Fruit fly (Drosophila melanogaster) whole organism, prepupa: ENCODE results near the gene CG6650.

Source experiments
- CG10631 ChIP-seq: fragments of 200-800 bp; sonication (Bioruptor generic); optimal IDR thresholded peaks from 2 replicates; lab custom pipeline; 2016; ENCODE audit warnings: missing biosample characterization, missing genetic modification characterization
- CG10669 ChIP-seq: fragments of 200-800 bp; sonication (Bioruptor generic); optimal IDR thresholded peaks from 3 replicates; lab custom pipeline; 2018; ENCODE audit warnings: missing biosample characterization, mild to moderate bottlenecking, missing genetic modification characterization, moderate library complexity
- CG11902 ChIP-seq: fragments of 200-800 bp; sonication (Bioruptor generic); optimal IDR thresholded peaks from 3 replicates; lab custom pipeline; 2016; ENCODE audit warnings: missing biosample characterization, missing genetic modification characterization
- CG1621 ChIP-seq: fragments of 200-800 bp; sonication (Bioruptor generic); optimal IDR thresholded peaks from 3 replicates; lab custom pipeline; 2018; ENCODE audit warnings: missing biosample characterization, mild to moderate bottlenecking, missing genetic modification characterization
- CG16779 ChIP-seq: fragments of 200-800 bp; sonication (Bioruptor generic); optimal IDR thresholded peaks from 3 replicates; lab custom pipeline; 2017; ENCODE audit warnings: missing biosample characterization, mild to moderate bottlenecking, missing genetic modification characterization
- CG3032 ChIP-seq: fragments of 200-800 bp; optimal IDR thresholded peaks from 2 replicates; lab custom pipeline; 2019; ENCODE audit warnings: missing biosample characterization, mild to moderate bottlenecking, missing genetic modification characterization, moderate library complexity
- CG32006 ChIP-seq: fragments of 200-800 bp; sonication (Bioruptor generic); optimal IDR thresholded peaks from 3 replicates; lab custom pipeline; 2017; ENCODE audit warnings: missing biosample characterization, mild to moderate bottlenecking, missing genetic modification characterization
- CG3919 ChIP-seq: fragments of 200-800 bp; sonication (Bioruptor generic); optimal IDR thresholded peaks from 3 replicates; lab custom pipeline; 2016; ENCODE audit warnings: missing biosample characterization, missing genetic modification characterization
- CG4318 ChIP-seq: fragments of 200-800 bp; sonication (Bioruptor generic); optimal IDR thresholded peaks from 3 replicates; lab custom pipeline; 2017; ENCODE audit warnings: missing biosample characterization, mild to moderate bottlenecking, missing genetic modification characterization
- CG6163 ChIP-seq: fragments of 200-800 bp; sonication (Bioruptor generic); IDR thresholded peaks from 3 replicates; pipeline ENCODE4 v1.3.6; 2022; ENCODE audit warnings: missing biosample characterization, missing genetic modification characterization
- CG6276 ChIP-seq: fragments of 200-800 bp; sonication (Bioruptor generic); optimal IDR thresholded peaks from 2 replicates; lab custom pipeline; 2017; ENCODE audit warnings: missing biosample characterization, mild to moderate bottlenecking, missing genetic modification characterization
- CG6792 ChIP-seq: fragments of 200-800 bp; sonication (Bioruptor generic); optimal IDR thresholded peaks from 3 replicates; lab custom pipeline; 2016; ENCODE audit warnings: missing biosample characterization, missing genetic modification characterization
- CG6808 ChIP-seq: fragments of 200-800 bp; sonication (Bioruptor generic); optimal IDR thresholded peaks from 3 replicates; lab custom pipeline; 2017; ENCODE audit warnings: missing biosample characterization, missing genetic modification characterization, mild to moderate bottlenecking, moderate library complexity, missing genetic modification reagents
- CG8319 ChIP-seq: fragments of 200-800 bp; sonication (Bioruptor generic); optimal IDR thresholded peaks from 3 replicates; lab custom pipeline; 2016; ENCODE audit warnings: missing biosample characterization, missing genetic modification characterization
- CG8632 ChIP-seq: fragments of 200-800 bp; sonication (Bioruptor generic); optimal IDR thresholded peaks from 3 replicates; lab custom pipeline; 2016; ENCODE audit warnings: missing biosample characterization, missing genetic modification characterization
- Eip75B ChIP-seq: fragments of 200-800 bp; sonication (Bioruptor generic); optimal IDR thresholded peaks from 3 replicates; lab custom pipeline; 2016; ENCODE audit warnings: missing biosample characterization, missing genetic modification characterization
- Eip78C ChIP-seq: fragments of 200-800 bp; sonication (Bioruptor generic); peaks from one replicate; lab custom pipeline; 2016; ENCODE audit warnings: missing biosample characterization, missing genetic modification characterization
- Eip93F ChIP-seq: fragments of 200-800 bp; sonication (Bioruptor generic); optimal IDR thresholded peaks from 2 replicates; lab custom pipeline; 2016; ENCODE audit warnings: missing biosample characterization, mild to moderate bottlenecking, missing genetic modification characterization
- Ets21C ChIP-seq: fragments of 200-800 bp; sonication (Bioruptor generic); optimal IDR thresholded peaks from 3 replicates; lab custom pipeline; 2016; ENCODE audit warnings: missing biosample characterization, missing genetic modification characterization
- Ets96B ChIP-seq: fragments of 200-800 bp; optimal IDR thresholded peaks from 2 replicates; lab custom pipeline; 2019; ENCODE audit warnings: missing biosample characterization, mild to moderate bottlenecking, missing genetic modification characterization, moderate library complexity
- Hr38 ChIP-seq: sonication (Bioruptor generic); optimal IDR thresholded peaks from 2 replicates; lab custom pipeline; 2016; ENCODE audit warnings: missing biosample characterization, missing genetic modification characterization
- Hr39 ChIP-seq: fragments of 200-800 bp; sonication (Bioruptor generic); optimal IDR thresholded peaks from 2 replicates; lab custom pipeline; 2016; ENCODE audit warnings: missing biosample characterization, missing genetic modification characterization
- Hr4 ChIP-seq: fragments of 200-800 bp; sonication (Bioruptor generic); optimal IDR thresholded peaks from 3 replicates; lab custom pipeline; 2016; ENCODE audit warnings: missing biosample characterization, missing genetic modification characterization
- Lpt ChIP-seq: fragments of 200-800 bp; sonication (Bioruptor generic); optimal IDR thresholded peaks from 3 replicates; lab custom pipeline; 2016; ENCODE audit warnings: missing biosample characterization, missing genetic modification characterization
- OdsH ChIP-seq: fragments of 200-800 bp; sonication (Bioruptor generic); optimal IDR thresholded peaks from 3 replicates; lab custom pipeline; 2016; ENCODE audit warnings: missing biosample characterization, missing genetic modification characterization
- Smox ChIP-seq: fragments of 200-800 bp; sonication (Bioruptor generic); optimal IDR thresholded peaks from 3 replicates; lab custom pipeline; 2016; ENCODE audit warnings: missing biosample characterization, missing genetic modification characterization
- Sox102F ChIP-seq: fragments of 200-800 bp; sonication (Bioruptor generic); optimal IDR thresholded peaks from 2 replicates; lab custom pipeline; 2016; ENCODE audit warnings: missing biosample characterization, mild to moderate bottlenecking, missing genetic modification characterization
- Sox14 ChIP-seq: fragments of 200-800 bp; sonication (Bioruptor generic); optimal IDR thresholded peaks from 3 replicates; lab custom pipeline; 2016; ENCODE audit warnings: missing biosample characterization, missing genetic modification characterization
- achi ChIP-seq: fragments of 200-800 bp; sonication (Bioruptor generic); optimal IDR thresholded peaks from 3 replicates; lab custom pipeline; 2016; ENCODE audit warnings: missing biosample characterization, missing genetic modification characterization
- acj6 ChIP-seq: fragments of 200-800 bp; sonication (Bioruptor generic); optimal IDR thresholded peaks from 3 replicates; lab custom pipeline; 2016; ENCODE audit warnings: missing biosample characterization, missing genetic modification characterization
- dac ChIP-seq: fragments of 200-800 bp; sonication (Bioruptor generic); optimal IDR thresholded peaks from 2 replicates; lab custom pipeline; 2017; ENCODE audit warnings: missing biosample characterization, mild to moderate bottlenecking, missing genetic modification characterization
- dsx ChIP-seq: fragments of 200-800 bp; optimal IDR thresholded peaks from 3 replicates; lab custom pipeline; 2019; ENCODE audit warnings: missing biosample characterization, mild to moderate bottlenecking, missing genetic modification characterization, moderate library complexity; ENCODE audit not compliant: poor library complexity, severe bottlenecking
- eg ChIP-seq: fragments of 200-800 bp; sonication (Bioruptor generic); IDR thresholded peaks from 3 replicates; pipeline ENCODE4 v1.3.6; 2022; ENCODE audit warnings: missing biosample characterization, missing genetic modification characterization
- fd59A ChIP-seq: fragments of 200-800 bp; sonication (Bioruptor generic); optimal IDR thresholded peaks from 2 replicates; lab custom pipeline; 2017; ENCODE audit warnings: missing biosample characterization, mild to moderate bottlenecking, missing genetic modification characterization, missing genetic modification reagents
- lz ChIP-seq: fragments of 200-800 bp; sonication (Bioruptor generic); optimal IDR thresholded peaks from 3 replicates; lab custom pipeline; 2016; ENCODE audit warnings: missing biosample characterization, missing genetic modification characterization
- pdm3 ChIP-seq: fragments of 200-800 bp; sonication (Bioruptor generic); optimal IDR thresholded peaks from 3 replicates; lab custom pipeline; 2016; ENCODE audit warnings: missing biosample characterization, missing genetic modification characterization
- salr ChIP-seq, 2 experiments: fragments of 200-800 bp; sonication (Bioruptor generic); optimal IDR thresholded peaks; 3 replicates each; lab custom pipeline; 2016 to 2018; ENCODE audit warnings: missing biosample characterization in 2 of 2, missing genetic modification characterization in 2 of 2, mild to moderate bottlenecking in 1 of 2
- ss ChIP-seq, 2 experiments: fragments of 200-800 bp; sonication (Bioruptor generic); optimal IDR thresholded peaks; 2 replicates in 1 of 2; 3 replicates in 1 of 2; lab custom pipeline; 2017 to 2018; ENCODE audit warnings: mild to moderate bottlenecking in 2 of 2, missing biosample characterization in 2 of 2, missing genetic modification characterization in 2 of 2, moderate library complexity in 1 of 2
- svp ChIP-seq: fragments of 200-800 bp; sonication (Bioruptor generic); peaks from one replicate; lab custom pipeline; 2016; ENCODE audit warnings: missing biosample characterization, missing genetic modification characterization
- topi ChIP-seq: fragments of 200-800 bp; sonication (Bioruptor generic); optimal IDR thresholded peaks from 3 replicates; lab custom pipeline; 2016; ENCODE audit warnings: missing biosample characterization, missing genetic modification characterization
- vri ChIP-seq: fragments of 200-800 bp; sonication (Bioruptor generic); optimal IDR thresholded peaks from 3 replicates; lab custom pipeline; 2016; ENCODE audit warnings: missing biosample characterization, mild to moderate bottlenecking, missing genetic modification characterization

Gene CG6650

DNA sequence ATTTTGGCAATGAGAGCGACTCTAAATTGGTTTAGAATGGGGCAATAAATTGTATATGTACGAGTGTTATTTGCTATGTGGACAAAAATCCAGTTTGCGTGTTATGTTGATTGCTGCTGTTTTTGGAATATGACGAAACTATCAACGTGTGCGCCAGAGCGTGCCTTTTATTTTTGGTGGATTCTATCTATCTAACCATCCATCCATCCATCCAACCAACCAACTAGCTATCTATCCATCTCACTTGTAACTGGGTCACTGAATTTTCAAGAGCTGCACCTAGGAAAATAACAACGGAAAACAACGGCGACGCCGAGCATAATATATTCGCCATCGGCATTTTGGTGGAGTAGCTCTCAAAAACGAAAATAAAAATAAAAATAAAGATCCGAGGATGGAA, 31.5 kb downstream of the CG6650 start:
- TF ChIP-seq Ets21C (no peak), Eip75B (no peak), CG3032 (no peak), Ets96B (tag; lab: Kevin White, UChicago) (no peak), CG8632 (no peak), Hr4 (GFP tag; lab: Kevin White, UChicago) (no peak), CG4318 (GFP tag; lab: Kevin White, UChicago) (no peak), CG10669 (GFP tag; lab: Kevin White, UChicago) (no peak), Hr38 (GFP tag; lab: Kevin White, UChicago) (no peak), CG11902 (no peak), OdsH (GFP tag; lab: Kevin White, UChicago) (no peak), dac (no peak), Hr39 (GFP tag; lab: Kevin White, UChicago) (no peak), lz (GFP tag; lab: Kevin White, UChicago) (no peak), CG16779 (tag; lab: Kevin White, UChicago) (no peak), Sox14 (no peak), dsx (GFP tag; lab: Kevin White, UChicago) (no peak), CG6792 (GFP tag; lab: Kevin White, UChicago) (no peak), Eip78C (no peak), Sox102F (no peak)

DNA sequence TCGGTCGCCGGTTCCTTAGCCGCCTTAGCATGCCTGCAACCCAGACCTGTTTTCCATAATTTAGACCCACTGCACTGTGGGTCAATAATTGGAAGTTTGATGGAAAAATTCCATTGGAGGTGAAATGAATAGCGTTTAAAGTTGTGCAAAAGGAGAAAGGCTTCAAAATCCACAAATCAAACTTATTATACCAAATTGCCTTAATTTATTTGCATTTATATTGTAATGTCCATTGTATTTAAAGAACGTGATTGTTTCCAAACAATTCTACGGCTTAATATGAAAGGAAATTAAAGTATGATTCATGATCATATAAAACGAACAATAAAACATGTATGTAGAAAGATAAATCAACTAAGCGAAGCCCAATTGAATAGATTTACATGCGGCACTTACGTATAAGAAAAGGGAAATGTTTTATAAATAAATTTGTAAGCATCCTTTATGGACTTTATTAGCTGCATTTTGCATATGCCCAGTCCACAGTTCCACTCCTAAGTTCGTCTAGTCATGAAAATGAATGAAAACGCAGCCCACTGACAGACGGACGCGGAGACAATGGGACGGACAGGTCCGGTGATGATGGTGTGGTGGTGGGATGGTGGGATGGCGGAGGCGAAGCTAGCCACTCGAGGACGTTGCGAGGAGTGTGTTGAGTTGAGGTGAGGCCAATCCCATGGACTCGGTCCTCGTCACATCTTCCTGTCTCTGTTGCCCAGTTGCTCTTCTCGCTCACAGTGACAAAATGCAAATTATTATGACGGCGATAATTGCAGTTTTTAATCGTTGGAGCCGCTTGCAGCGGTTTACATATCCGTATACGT, 32.2 kb downstream of the CG6650 start:
- peak; percentile 77 for TF ChIP-seq Eip78C
- TF ChIP-seq CG6792 (GFP tag; lab: Kevin White, UChicago): no peak
- peak; percentile 9 for TF ChIP-seq Lpt
- TF ChIP-seq CG32006: peak; percentile 71
- TF ChIP-seq ss (GFP tag; optimal IDR thresholded peaks at IDR 0.05; lab: Kevin White, UChicago): peak; percentile 28 to 44
- peak in 1 of 2 experiments; percentile 75 for TF ChIP-seq salr (GFP tag; optimal IDR thresholded peaks at IDR 0.05; lab: Kevin White, UChicago)
- TF ChIP-seq acj6 (GFP tag; lab: Kevin White, UChicago): peak; percentile 22
- TF ChIP-seq CG1621: peak; percentile 36
- peak; percentile 30 for TF ChIP-seq svp
- peak; percentile 15 for TF ChIP-seq Sox14
- TF ChIP-seq CG10631 (GFP tag; lab: Kevin White, UChicago): peak; percentile 18
- peak; percentile 61 for TF ChIP-seq CG4318 (GFP tag; lab: Kevin White, UChicago)
- TF ChIP-seq CG6163 (GFP tag; lab: Robert Waterston, UW): peak; percentile 48; the same call in 2 of the 3 replicates
- TF ChIP-seq CG3032: peak; percentile 45
- TF ChIP-seq Smox: no peak
- TF ChIP-seq Hr38 (GFP tag; lab: Kevin White, UChicago): no peak
- no peak for TF ChIP-seq CG3919 (GFP tag; lab: Kevin White, UChicago)
- TF ChIP-seq Ets96B (tag; lab: Kevin White, UChicago): peak; percentile 13
- peak; percentile 21 for TF ChIP-seq Eip75B
- peak; percentile 48 for TF ChIP-seq pdm3 (GFP tag; lab: Kevin White, UChicago)
- peak; percentile 31 for TF ChIP-seq achi (GFP tag; lab: Kevin White, UChicago)
- no peak for TF ChIP-seq eg (GFP tag; lab: Robert Waterston, UW)
- TF ChIP-seq dsx (GFP tag; lab: Kevin White, UChicago): no peak
- TF ChIP-seq CG8319: no peak
- no peak for TF ChIP-seq Ets21C
- no peak for TF ChIP-seq CG11902
- peak; percentile 27 for TF ChIP-seq OdsH (GFP tag; lab: Kevin White, UChicago)
- TF ChIP-seq fd59A: peak; percentile 49
- peak; percentile 19 for TF ChIP-seq CG6808 (GFP tag; lab: Kevin White, UChicago)
- TF ChIP-seq CG6276 (GFP tag; lab: Kevin White, UChicago): peak; percentile 5
- TF ChIP-seq Eip93F (GFP tag; lab: Kevin White, UChicago): no peak
- TF ChIP-seq topi (GFP tag; lab: Kevin White, UChicago): no peak
- TF ChIP-seq vri: no peak
- peak; percentile 51 for TF ChIP-seq Hr4 (GFP tag; lab: Kevin White, UChicago)
